Fruit fly (Drosophila melanogaster): ENCODE results near the gene CG15347.
A peak's percentile ranks its signal among the peaks of the same experiment; 100 is the strongest.

Gene CG15347

DNA sequence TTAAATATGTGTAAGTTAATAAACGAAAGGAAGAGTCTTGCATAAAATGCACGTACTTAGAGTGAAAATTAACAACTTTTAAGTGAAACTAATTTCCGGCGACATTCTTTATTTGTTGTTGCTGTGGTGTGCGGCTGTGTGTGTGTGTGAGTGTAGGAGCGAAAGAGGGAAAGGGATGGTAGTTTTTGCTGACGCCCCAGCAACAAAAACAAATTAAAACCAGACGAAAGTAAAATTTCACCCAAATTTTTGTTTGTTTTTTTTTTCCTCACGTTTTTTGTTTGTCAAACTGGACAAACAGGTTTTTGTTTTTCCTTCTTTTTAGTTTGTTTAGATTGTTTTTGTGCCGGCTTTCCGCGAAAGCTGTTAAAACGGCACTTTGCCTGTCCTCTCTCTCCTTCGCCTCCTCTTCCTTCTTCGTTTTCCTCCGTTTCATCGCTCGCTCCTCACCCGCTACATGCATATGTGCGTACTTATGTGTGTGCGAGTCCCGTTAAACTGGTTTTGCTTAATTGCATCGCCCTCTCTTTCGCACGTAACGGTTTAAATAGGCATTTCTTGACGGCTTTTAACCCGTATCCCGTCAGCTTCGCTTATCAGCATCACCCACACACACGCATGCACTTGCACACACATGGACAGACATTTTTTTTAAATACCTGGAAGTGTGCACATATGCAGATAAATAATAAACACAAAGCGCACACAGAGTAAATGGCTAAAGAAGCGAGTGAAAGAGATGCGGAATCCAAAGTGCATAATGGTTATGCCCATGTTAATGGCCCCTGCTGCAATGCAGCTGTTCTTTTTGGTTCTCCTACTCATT lies 23.2 kb downstream of the CG15347 start, which contains the start of gene Miga (continued):
- TF ChIP-seq CG11902 (GFP tag; optimal IDR thresholded peaks at IDR 0.05) (no peak), CG6163 (GFP tag; IDR thresholded peaks at IDR 0.05) (0 out of 3 replicates have a peak, but pooled peaks have one; percentile 26), CG6792 (GFP tag; optimal IDR thresholded peaks at IDR 0.05) (no peak), CG8119 (GFP tag; IDR thresholded peaks at IDR 0.05) (no peak; the same call in 2 of the 3 replicates), Ets96B (tag; optimal IDR thresholded peaks at IDR 0.05) (peak; percentile 12), Blimp-1 (GFP tag; optimal IDR thresholded peaks at IDR 0.05) (peak; percentile 90), CG6854 (GFP tag; optimal IDR thresholded peaks at IDR 0.05) (peak; percentile 54), CG3919 (GFP tag; optimal IDR thresholded peaks at IDR 0.05) (no peak), dsx (GFP tag; optimal IDR thresholded peaks at IDR 0.05; ENCODE audit: poor library complexity, severe bottlenecking) (peak; percentile 56), pdm3 (GFP tag; optimal IDR thresholded peaks at IDR 0.05) (no peak), CG3032 (tag; optimal IDR thresholded peaks at IDR 0.05) (peak; percentile 8), CG16779 (tag; optimal IDR thresholded peaks at IDR 0.05) (peak; percentile 27), CG6808 (GFP tag; optimal IDR thresholded peaks at IDR 0.05) (peak; percentile 18), Sox15 (GFP tag; optimal IDR thresholded peaks at IDR 0.05) (no peak), lz (GFP tag; optimal IDR thresholded peaks at IDR 0.05) (no peak), ss (GFP tag; optimal IDR thresholded peaks at IDR 0.05) (peak; percentile 67 to 77), CG10669 (GFP tag; optimal IDR thresholded peaks at IDR 0.05) (no peak), fd85E (GFP tag; optimal IDR thresholded peaks at IDR 0.05) (no peak), CG15336 (GFP tag; IDR thresholded peaks at IDR 0.05) (peak; percentile 33; the same call in 1 of the 2 replicates), svp (GFP tag) (peak; percentile 75), salr (GFP tag; optimal IDR thresholded peaks at IDR 0.05) (no peak)

DNA sequence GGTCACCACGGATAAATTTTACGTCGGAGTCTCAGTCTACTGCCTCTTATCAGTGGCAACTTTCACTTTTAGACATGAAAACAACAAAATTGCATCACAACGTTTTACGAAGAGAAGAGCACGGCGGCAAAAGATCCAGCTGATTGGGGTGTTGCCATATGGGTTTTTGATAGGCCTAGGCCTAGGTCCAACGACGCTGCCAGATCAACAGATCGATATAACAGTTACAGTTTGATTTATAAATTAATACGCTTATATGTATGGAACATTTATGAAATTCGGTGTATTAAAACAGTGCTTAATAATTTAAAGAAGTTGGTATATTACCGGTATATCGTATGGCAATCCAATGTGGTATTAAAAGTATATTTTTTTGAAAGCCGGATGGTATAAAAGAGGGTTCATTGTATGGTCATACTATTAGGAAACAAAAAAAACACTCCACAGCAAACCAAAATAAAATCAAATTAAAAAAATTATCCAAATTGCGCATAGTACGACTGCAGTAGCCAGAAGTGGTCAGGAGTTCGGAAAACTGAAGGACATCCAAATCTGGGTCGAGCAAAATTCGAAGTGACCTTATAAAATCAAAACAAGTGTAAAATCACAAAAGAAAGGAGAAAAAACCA lies 23.9 kb downstream of the CG15347 start, which contains the start of gene CG1440:
CG1440 (plus strand) TSS at position 402 of the 629 bp plus-strand sequence.
- TF ChIP-seq CG6808 (GFP tag; optimal IDR thresholded peaks at IDR 0.05) = peak; percentile 28
- 0 out of 3 replicates have a peak, but pooled peaks have one; percentile 14 for TF ChIP-seq CG6163 (GFP tag; IDR thresholded peaks at IDR 0.05)
- TF ChIP-seq Sox14 (GFP tag; optimal IDR thresholded peaks at IDR 0.05) = peak; percentile 22
- TF ChIP-seq CG10631 (GFP tag; optimal IDR thresholded peaks at IDR 0.05) = peak; percentile 23
- TF ChIP-seq Gug (GFP tag; IDR thresholded peaks at IDR 0.05) = peak; percentile 18; the same call in 1 of the 2 replicates
- TF ChIP-seq spab (GFP tag; optimal IDR thresholded peaks at IDR 0.05) = no peak
- TF ChIP-seq cyc (GFP tag; optimal IDR thresholded peaks at IDR 0.05) = no peak
- TF ChIP-seq fkh (GFP tag; optimal IDR thresholded peaks at IDR 0.05) = no peak
- peak; percentile 66 for TF ChIP-seq Blimp-1 (GFP tag; optimal IDR thresholded peaks at IDR 0.05)
- peak; percentile 80 for TF ChIP-seq Eip78C (GFP tag)
- TF ChIP-seq Hr38 (GFP tag; optimal IDR thresholded peaks at IDR 0.05) = no peak
- TF ChIP-seq lz (GFP tag; optimal IDR thresholded peaks at IDR 0.05) = peak; percentile 36
- TF ChIP-seq CG8119 (GFP tag; IDR thresholded peaks at IDR 0.05) = 0 out of 3 replicates have a peak, but pooled peaks have one; percentile 27
- TF ChIP-seq CG6276 (GFP tag; optimal IDR thresholded peaks at IDR 0.05) = peak; percentile 54
- peak; percentile 29 for TF ChIP-seq CG3032 (tag; optimal IDR thresholded peaks at IDR 0.05)
- TF ChIP-seq achi (GFP tag; optimal IDR thresholded peaks at IDR 0.05) = peak; percentile 33
- TF ChIP-seq esn (GFP tag; optimal IDR thresholded peaks at IDR 0.05) = peak; percentile 46
- peak; percentile 32 for TF ChIP-seq Ets96B (tag; optimal IDR thresholded peaks at IDR 0.05)

DNA sequence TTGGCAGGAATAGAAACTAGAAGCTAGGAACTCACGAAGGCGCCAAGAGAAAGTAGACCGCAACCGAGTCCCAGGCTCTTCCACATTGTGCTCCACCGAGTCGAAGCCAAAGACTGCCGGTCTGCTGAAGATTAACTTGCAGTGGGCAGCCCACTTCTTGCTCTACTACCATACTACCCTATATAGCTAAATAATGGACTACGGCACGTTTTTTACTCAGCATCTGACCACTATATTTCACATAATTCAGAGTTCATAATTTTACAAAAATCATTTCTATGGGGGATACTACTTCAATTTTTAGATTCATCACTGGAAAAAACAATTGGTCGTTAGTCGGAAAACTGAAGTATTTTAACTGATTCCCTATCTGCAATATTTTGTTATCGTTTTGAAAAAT lies 27.0 kb downstream of the CG15347 start, which contains the start of gene CG32712:
CG32712 (minus strand) TSS at position 101 of the 400 bp plus-strand sequence.
- TF ChIP-seq CG4318 (GFP tag; optimal IDR thresholded peaks at IDR 0.05) (no peak), esn (GFP tag; optimal IDR thresholded peaks at IDR 0.05) (no peak), vri (GFP tag; optimal IDR thresholded peaks at IDR 0.05) (no peak), svp (GFP tag) (no peak), Hr38 (GFP tag; optimal IDR thresholded peaks at IDR 0.05) (no peak), pdm3 (GFP tag; optimal IDR thresholded peaks at IDR 0.05) (no peak), spab (GFP tag; optimal IDR thresholded peaks at IDR 0.05) (no peak), dac (GFP tag; optimal IDR thresholded peaks at IDR 0.05) (no peak)
